Worm (Caenorhabditis elegans): ENCODE data around the gene ech-4.

ce11 chrII:10870698-10871097, 49.9 kb downstream of the ech-4 start:
- TF ChIP-seq fkh-10 (GFP tag; optimal IDR thresholded peaks at IDR 0.05) (no peak), pqm-1 (tag; optimal IDR thresholded peaks at IDR 0.05) (no peak), dpl-1 (GFP tag; optimal IDR thresholded peaks at IDR 0.05) (no peak), rnt-1 (tag; optimal IDR thresholded peaks at IDR 0.05) (no peak), elt-2 (tag; optimal IDR thresholded peaks at IDR 0.05) (no peak), nhr-77 (tag; optimal IDR thresholded peaks at IDR 0.05) (no peak), zip-4 (GFP tag; optimal IDR thresholded peaks at IDR 0.05) (no peak)
